Worm (Caenorhabditis elegans): Measurements from ENCODE around the gene R13A5.15.
A peak's percentile ranks its signal among the peaks of the same experiment; 100 is the strongest.

Gene R13A5.15

DNA sequence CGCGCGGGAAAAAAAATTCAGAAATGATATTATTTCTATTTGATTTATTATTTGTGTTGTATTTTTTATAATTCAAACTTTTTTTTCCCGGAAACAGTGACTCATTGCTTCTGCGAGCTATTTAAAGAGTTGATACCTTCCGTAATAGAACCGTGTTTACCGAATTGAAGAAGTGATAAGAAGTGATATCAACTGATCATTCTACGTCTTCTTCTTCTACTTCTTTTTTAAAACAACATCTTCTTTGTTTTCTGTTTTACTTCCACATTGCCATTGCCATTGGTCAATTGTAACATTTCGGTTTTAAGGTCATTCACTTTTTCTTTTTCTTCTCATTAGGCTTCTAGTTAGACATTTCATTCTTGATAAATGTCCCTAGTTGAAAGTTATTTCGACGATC lies 22.0 kb downstream of the R13A5.15 start, which contains the start of gene ttr-32:
Gene ttr-32 (plus strand): TSS at position 314 of the 400 bp plus-strand sequence.
- no peak for TF ChIP-seq ztf-4 (tag; optimal IDR thresholded peaks at IDR 0.05)
- no peak for TF ChIP-seq elt-2 (tag; optimal IDR thresholded peaks at IDR 0.05)
- TF ChIP-seq aly-2 (tag; optimal IDR thresholded peaks at IDR 0.05) = no peak
- no peak for TF ChIP-seq pqm-1 (tag; optimal IDR thresholded peaks at IDR 0.05)
- no peak for TF ChIP-seq R02D3.7 (tag; optimal IDR thresholded peaks at IDR 0.05)
- TF ChIP-seq ztf-11 (tag; optimal IDR thresholded peaks at IDR 0.05) = no peak
- TF ChIP-seq nhr-28 (tag; optimal IDR thresholded peaks at IDR 0.05) = no peak
- no peak for TF ChIP-seq nhr-77 (tag; optimal IDR thresholded peaks at IDR 0.05)
- no peak for TF ChIP-seq fkh-10 (GFP tag; optimal IDR thresholded peaks at IDR 0.05)
- no peak for TF ChIP-seq jun-1 (tag; optimal IDR thresholded peaks at IDR 0.05)
- no peak for TF ChIP-seq ceh-28 (tag; optimal IDR thresholded peaks at IDR 0.05)
- no peak for TF ChIP-seq nhr-237 (tag; optimal IDR thresholded peaks at IDR 0.05)
- no peak for TF ChIP-seq egl-27 (tag; optimal IDR thresholded peaks at IDR 0.05)
- TF ChIP-seq mdl-1 (tag; optimal IDR thresholded peaks at IDR 0.05) = no peak
- no peak for TF ChIP-seq nhr-11 (tag; optimal IDR thresholded peaks at IDR 0.05)
- TF ChIP-seq unc-62 (GFP tag; optimal IDR thresholded peaks at IDR 0.05) = no peak
- TF ChIP-seq unc-39 (tag; optimal IDR thresholded peaks at IDR 0.05) = no peak
- TF ChIP-seq lsy-12 (tag; optimal IDR thresholded peaks at IDR 0.05) = no peak
- no peak for TF ChIP-seq daf-12 (tag; optimal IDR thresholded peaks at IDR 0.05)

DNA sequence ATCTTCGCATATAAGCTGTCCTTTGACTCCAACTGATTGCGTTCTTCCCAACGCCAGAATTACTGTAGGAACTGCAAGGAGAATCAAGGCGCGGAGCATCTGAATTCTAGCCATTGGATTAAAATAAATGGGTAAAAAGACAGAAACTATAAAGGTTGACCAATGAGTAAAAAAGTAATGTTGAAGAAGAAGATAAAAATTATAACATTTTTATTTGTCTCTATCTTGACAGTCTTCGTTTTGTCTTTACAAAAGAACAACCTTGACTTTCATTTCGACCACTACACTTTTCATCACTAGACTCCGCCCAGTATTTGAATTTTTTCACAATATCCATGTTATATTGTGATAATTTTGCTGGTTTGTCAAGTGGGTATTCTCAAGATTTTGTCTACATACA lies 22.9 kb downstream of the R13A5.15 start, which contains the start of gene ttr-8:
Gene ttr-8 (minus strand): TSS at position 101 of the 400 bp plus-strand sequence.
- TF ChIP-seq fos-1 (tag; optimal IDR thresholded peaks at IDR 0.05) = no peak
- no peak for TF ChIP-seq lin-39 (tag; optimal IDR thresholded peaks at IDR 0.05)
- TF ChIP-seq lin-15B (tag; optimal IDR thresholded peaks at IDR 0.05) = no peak
- TF ChIP-seq sea-2 (GFP tag; optimal IDR thresholded peaks at IDR 0.05) = no peak
- TF ChIP-seq fkh-2 (tag; optimal IDR thresholded peaks at IDR 0.05) = no peak
- TF ChIP-seq nhr-237 (tag; optimal IDR thresholded peaks at IDR 0.05) = no peak
- TF ChIP-seq R02D3.7 (tag; optimal IDR thresholded peaks at IDR 0.05) = no peak
- TF ChIP-seq nhr-23 (tag; optimal IDR thresholded peaks at IDR 0.05) = no peak
- no peak for TF ChIP-seq unc-62 (GFP tag; optimal IDR thresholded peaks at IDR 0.05)
- no peak for TF ChIP-seq ceh-9 (tag; optimal IDR thresholded peaks at IDR 0.05)
- TF ChIP-seq ztf-4 (tag; optimal IDR thresholded peaks at IDR 0.05) = no peak
- TF ChIP-seq nfya-1 (tag; optimal IDR thresholded peaks at IDR 0.05; ENCODE audit: insufficient read depth) = no peak
- no peak for TF ChIP-seq egl-27 (tag; optimal IDR thresholded peaks at IDR 0.05)
- TF ChIP-seq nhr-43 (tag; optimal IDR thresholded peaks at IDR 0.05; ENCODE audit: poor library complexity, severe bottlenecking) = no peak
- no peak for TF ChIP-seq lsy-12 (tag; optimal IDR thresholded peaks at IDR 0.05)
- TF ChIP-seq nhr-77 (tag; optimal IDR thresholded peaks at IDR 0.05) = no peak
- TF ChIP-seq nhr-67 (tag; optimal IDR thresholded peaks at IDR 0.05) = no peak
- no peak for TF ChIP-seq zag-1 (tag; optimal IDR thresholded peaks at IDR 0.05)
- TF ChIP-seq tbx-2 (tag; optimal IDR thresholded peaks at IDR 0.05) = no peak

DNA sequence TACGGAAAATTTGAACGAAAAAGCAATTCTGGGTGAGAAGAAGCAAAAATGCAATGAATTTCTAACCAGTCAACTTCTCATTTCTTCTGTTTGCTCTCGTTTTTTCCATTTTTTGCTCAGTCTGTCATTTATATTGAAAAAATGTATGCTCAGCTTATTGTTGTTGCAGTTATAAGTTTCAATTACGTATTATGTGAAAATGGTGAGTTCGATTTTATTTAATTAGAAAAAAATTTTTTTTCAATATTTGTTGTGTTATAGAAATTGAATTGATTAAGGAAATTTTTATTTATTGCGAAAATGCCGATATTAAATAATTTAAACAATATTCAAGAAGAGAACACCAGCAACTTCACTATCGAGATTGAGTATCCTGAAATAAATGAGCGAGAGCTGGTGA lies 26.2 kb downstream of the R13A5.15 start, which contains the start of gene lgc-12:
Gene lgc-12 (plus strand): TSS at position 301 of the 400 bp plus-strand sequence.
- TF ChIP-seq hmg-11 (tag; optimal IDR thresholded peaks at IDR 0.05) (no peak), zag-1 (tag; optimal IDR thresholded peaks at IDR 0.05) (no peak), ZK546.5 (tag; optimal IDR thresholded peaks at IDR 0.05) (no peak), elt-3 (tag; optimal IDR thresholded peaks at IDR 0.05) (no peak), ztf-4 (tag; optimal IDR thresholded peaks at IDR 0.05) (no peak), egl-27 (tag; optimal IDR thresholded peaks at IDR 0.05) (no peak), elt-2 (tag; optimal IDR thresholded peaks at IDR 0.05) (no peak), nhr-25 (tag; optimal IDR thresholded peaks at IDR 0.05) (no peak), egl-5 (tag; optimal IDR thresholded peaks at IDR 0.05) (no peak), ceh-9 (tag; optimal IDR thresholded peaks at IDR 0.05) (no peak), ceh-28 (tag; optimal IDR thresholded peaks at IDR 0.05) (no peak), elt-1 (tag; optimal IDR thresholded peaks at IDR 0.05) (no peak), nhr-23 (tag; optimal IDR thresholded peaks at IDR 0.05) (no peak), nhr-12 (tag; optimal IDR thresholded peaks at IDR 0.05) (no peak), nhr-67 (tag; optimal IDR thresholded peaks at IDR 0.05) (no peak)

DNA sequence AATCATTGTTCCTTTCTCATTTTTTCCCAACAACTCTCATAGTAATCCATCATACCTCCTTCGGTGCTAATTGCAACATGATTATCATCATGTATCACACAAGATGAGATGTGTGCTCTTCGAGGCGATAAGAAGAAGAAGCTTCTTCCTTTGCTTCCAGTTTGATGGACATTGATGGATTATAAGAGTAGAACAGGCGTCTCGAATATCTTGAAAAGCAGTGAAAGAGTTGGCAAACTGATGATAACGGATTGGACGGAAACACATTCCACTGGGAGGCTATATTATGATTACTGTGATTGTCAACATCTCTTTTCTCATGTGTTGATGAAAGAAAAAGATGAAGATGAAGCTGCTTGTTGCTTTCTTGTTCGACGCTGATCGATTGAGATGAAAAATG lies 28.2 kb downstream of the R13A5.15 start:
- TF ChIP-seq sea-2 (GFP tag; optimal IDR thresholded peaks at IDR 0.05) (no peak), ama-1 (optimal IDR thresholded peaks at IDR 0.05) (no peak), fkh-2 (tag; optimal IDR thresholded peaks at IDR 0.05) (no peak), lsy-12 (tag; optimal IDR thresholded peaks at IDR 0.05) (no peak), unc-62 (GFP tag; optimal IDR thresholded peaks at IDR 0.05) (peak; percentile 61), mdl-1 (tag; optimal IDR thresholded peaks at IDR 0.05) (no peak), ztf-11 (tag; optimal IDR thresholded peaks at IDR 0.05) (no peak), skn-1 (tag; optimal IDR thresholded peaks at IDR 0.05) (no peak), nhr-25 (tag; optimal IDR thresholded peaks at IDR 0.05) (no peak), elt-1 (tag; optimal IDR thresholded peaks at IDR 0.05) (peak; percentile 3), tbx-2 (tag; optimal IDR thresholded peaks at IDR 0.05) (no peak), pha-4 (tag; optimal IDR thresholded peaks at IDR 0.05) (no peak), eor-1 (tag; optimal IDR thresholded peaks at IDR 0.05) (no peak), nhr-11 (tag; optimal IDR thresholded peaks at IDR 0.05) (peak; percentile 48), lin-39 (tag; optimal IDR thresholded peaks at IDR 0.05) (peak; percentile 31), nfya-1 (tag; optimal IDR thresholded peaks at IDR 0.05; ENCODE audit: insufficient read depth) (peak; percentile 25), fkh-10 (GFP tag; optimal IDR thresholded peaks at IDR 0.05) (no peak), daf-12 (tag; optimal IDR thresholded peaks at IDR 0.05) (no peak), aly-2 (tag; optimal IDR thresholded peaks at IDR 0.05) (no peak)
